Worm (Caenorhabditis elegans) whole organism, mixed stage, embryonic: ENCODE data around the gene Y54G2A.18.

Experiments used
- lin-13 ChIP-seq: fragments of 150-350 bp; optimal IDR thresholded peaks from 2 replicates; lab custom pipeline; 2014; ENCODE audit warnings: missing biosample characterization, missing genetic modification characterization
- lsy-2 ChIP-seq: fragments of 150-350 bp; optimal IDR thresholded peaks from 2 replicates; lab custom pipeline; 2014; ENCODE audit warnings: missing biosample characterization, missing genetic modification characterization
- mab-5 ChIP-seq: fragments of 150-350 bp; optimal IDR thresholded peaks from 2 replicates; lab custom pipeline; 2014; ENCODE audit warnings: missing biosample characterization, missing genetic modification characterization
- nhr-237 ChIP-seq: fragments of 150-350 bp; optimal IDR thresholded peaks from 2 replicates; lab custom pipeline; 2014; ENCODE audit warnings: missing biosample characterization, missing genetic modification characterization
- nhr-28 ChIP-seq: fragments of 150-350 bp; optimal IDR thresholded peaks from 2 replicates; lab custom pipeline; 2014; ENCODE audit warnings: missing biosample characterization, missing genetic modification characterization
- nhr-76 ChIP-seq: sonication (generic microtip); optimal IDR thresholded peaks from 2 replicates; lab custom pipeline; 2017; ENCODE audit warnings: missing biosample characterization, missing genetic modification characterization
- unc-62 ChIP-seq: fragments of 150-350 bp; optimal IDR thresholded peaks from 2 replicates; lab custom pipeline; 2014; ENCODE audit warnings: missing biosample characterization, missing genetic modification reagents, missing genetic modification characterization
- ztf-11 ChIP-seq: fragments of 150-350 bp; optimal IDR thresholded peaks from 2 replicates; lab custom pipeline; 2014; ENCODE audit warnings: missing biosample characterization, missing genetic modification characterization

- TF ChIP-seq ztf-11 (tag; lab: Kevin White, UChicago), result no peak
- no peak for TF ChIP-seq lsy-2 (tag; lab: Kevin White, UChicago)
- TF ChIP-seq nhr-76, result no peak
- TF ChIP-seq lin-13 (tag; lab: Kevin White, UChicago), result no peak
- no peak for TF ChIP-seq nhr-28 (tag; lab: Kevin White, UChicago)
- no peak for TF ChIP-seq nhr-237
- TF ChIP-seq mab-5 (tag; lab: Kevin White, UChicago), result no peak
- no peak for TF ChIP-seq unc-62
Observed at ce11 chrIV:2935194-2935593, 42.9 kb upstream of the Y54G2A.18 start.
